Fruit fly (Drosophila melanogaster) whole organism, embryonic: ENCODE measurements around the gene CG32436.

ENCODE experiments used
- Adf1 ChIP-seq: fragments of 200-800 bp; sonication (Bioruptor generic); IDR thresholded peaks from 2 replicates; pipeline ENCODE4 v1.3.6; 2022; ENCODE audit warnings: missing biosample characterization, missing genetic modification characterization
- Aef1 ChIP-seq: fragments of 200-800 bp; sonication (Bioruptor generic); IDR thresholded peaks from 3 replicates; pipeline ENCODE4 v1.3.6; 2022; ENCODE audit warnings: missing biosample characterization, missing genetic modification characterization
- Antp ChIP-seq: fragments of 200-800 bp; sonication (Bioruptor generic); optimal IDR thresholded peaks from 3 replicates; lab custom pipeline; 2016; ENCODE audit warnings: missing biosample characterization, missing genetic modification characterization
- Atf6 ChIP-seq: fragments of 200-800 bp; sonication (Bioruptor generic); IDR thresholded peaks from 2 replicates; pipeline ENCODE4 v1.3.6; 2022; ENCODE audit warnings: missing biosample characterization, missing genetic modification characterization
- CG10147 ChIP-seq: fragments of 200-800 bp; sonication (Bioruptor generic); optimal IDR thresholded peaks from 2 replicates; lab custom pipeline; 2019; ENCODE audit warnings: missing biosample characterization, mild to moderate bottlenecking, missing genetic modification characterization, moderate library complexity
- CG10321 ChIP-seq: fragments of 200-800 bp; sonication (Bioruptor generic); IDR thresholded peaks from 2 replicates; pipeline ENCODE4 v1.3.6; 2022; ENCODE audit warnings: missing biosample characterization, missing genetic modification characterization
- CG10366 ChIP-seq: fragments of 200-800 bp; sonication (Bioruptor generic); IDR thresholded peaks from 2 replicates; pipeline ENCODE4 v1.3.6; 2022; ENCODE audit warnings: missing biosample characterization, missing genetic modification characterization
- CG10979 ChIP-seq: fragments of 200-800 bp; sonication (Bioruptor generic); optimal IDR thresholded peaks from 2 replicates; lab custom pipeline; 2018; ENCODE audit warnings: missing biosample characterization, mild to moderate bottlenecking, missing genetic modification characterization, moderate library complexity
- CG13424 ChIP-seq: fragments of 200-800 bp; sonication (Bioruptor generic); optimal IDR thresholded peaks from 2 replicates; lab custom pipeline; 2019; ENCODE audit warnings: missing biosample characterization, mild to moderate bottlenecking, missing genetic modification characterization, moderate library complexity
- CG14050 ChIP-seq: fragments of 200-800 bp; sonication (Bioruptor generic); IDR thresholded peaks from 3 replicates; pipeline ENCODE4 v1.3.6; 2022; ENCODE audit warnings: missing biosample characterization, missing genetic modification characterization
- CG18476 ChIP-seq: fragments of 200-800 bp; sonication (Bioruptor generic); optimal IDR thresholded peaks from 2 replicates; lab custom pipeline; 2016; ENCODE audit warnings: missing biosample characterization, mild to moderate bottlenecking, missing genetic modification characterization
- CG18619 ChIP-seq: fragments of 200-800 bp; sonication (Bioruptor generic); optimal IDR thresholded peaks from 3 replicates; lab custom pipeline; 2017; ENCODE audit warnings: missing biosample characterization, mild to moderate bottlenecking, missing genetic modification characterization
- CG2129 ChIP-seq: fragments of 200-800 bp; sonication (Bioruptor generic); IDR thresholded peaks from 2 replicates; pipeline ENCODE4 v1.3.6; 2022; ENCODE audit warnings: missing biosample characterization, missing genetic modification characterization; ENCODE audit not compliant: partially characterized antibody
- CG2712 ChIP-seq: fragments of 200-800 bp; optimal IDR thresholded peaks from 3 replicates; lab custom pipeline; 2019; ENCODE audit warnings: missing biosample characterization, mild to moderate bottlenecking, missing genetic modification characterization, moderate library complexity
- CG31365 ChIP-seq: fragments of 200-800 bp; sonication (Bioruptor generic); optimal IDR thresholded peaks from 2 replicates; lab custom pipeline; 2018; ENCODE audit warnings: missing biosample characterization, mild to moderate bottlenecking, missing genetic modification characterization
- CG34376 ChIP-seq: fragments of 200-800 bp; sonication (Bioruptor generic); optimal IDR thresholded peaks from 2 replicates; lab custom pipeline; 2018; ENCODE audit warnings: missing biosample characterization, mild to moderate bottlenecking, missing genetic modification characterization
- CG9932 ChIP-seq: fragments of 200-800 bp; sonication (Bioruptor generic); IDR thresholded peaks from 2 replicates; pipeline ENCODE4 v1.3.6; 2022; ENCODE audit warnings: missing biosample characterization, missing genetic modification characterization
- Dip3 ChIP-seq: fragments of 200-800 bp; sonication (Bioruptor generic); optimal IDR thresholded peaks from 3 replicates; lab custom pipeline; 2016; ENCODE audit warnings: missing biosample characterization, missing genetic modification characterization
- Elba2 ChIP-seq: fragments of 200-800 bp; sonication (Bioruptor generic); optimal IDR thresholded peaks from 3 replicates; lab custom pipeline; 2016; ENCODE audit warnings: missing biosample characterization, missing genetic modification characterization
- Ets65A ChIP-seq: fragments of 200-800 bp; sonication (Bioruptor generic); peaks from one replicate; lab custom pipeline; 2016; ENCODE audit warnings: missing biosample characterization, missing genetic modification characterization
- GATAe ChIP-seq: fragments of 200-800 bp; sonication (Bioruptor generic); conservative IDR thresholded peaks from 2 replicates; pipeline ENCODE4 v1.3.6; 2022; ENCODE audit warnings: missing biosample characterization, missing genetic modification characterization
- Gug ChIP-seq: fragments of 200-800 bp; sonication (Bioruptor generic); IDR thresholded peaks from 4 replicates; pipeline ENCODE4 v1.3.6; 2022; ENCODE audit warnings: missing biosample characterization, missing genetic modification characterization
- HLH4C ChIP-seq: fragments of 200-800 bp; sonication (Bioruptor generic); IDR thresholded peaks from 3 replicates; pipeline ENCODE4 v1.3.6; 2022; ENCODE audit warnings: missing biosample characterization, missing genetic modification characterization; ENCODE audit not compliant: partially characterized antibody
- Lpt ChIP-seq: fragments of >200 bp; optimal IDR thresholded peaks from 2 replicates; lab custom pipeline; 2018; ENCODE audit warnings: missing biosample characterization, missing genetic modification characterization
- ara ChIP-seq: fragments of 200-800 bp; sonication (Bioruptor generic); IDR thresholded peaks from 2 replicates; pipeline ENCODE4 v1.3.6; 2022; ENCODE audit warnings: missing biosample characterization, missing genetic modification characterization
- ase ChIP-seq: fragments of 200-800 bp; sonication (Bioruptor generic); IDR thresholded peaks from 3 replicates; pipeline ENCODE4 v1.3.6; 2022; ENCODE audit warnings: missing biosample characterization, missing genetic modification characterization
- btn ChIP-seq: fragments of 200-800 bp; sonication (Bioruptor generic); optimal IDR thresholded peaks from 2 replicates; lab custom pipeline; 2016; ENCODE audit warnings: missing biosample characterization, missing genetic modification characterization
- chinmo ChIP-seq: fragments of 200-800 bp; sonication (Bioruptor generic); IDR thresholded peaks from 4 replicates; pipeline ENCODE4 v1.3.6; 2022; ENCODE audit warnings: missing biosample characterization, missing genetic modification characterization; ENCODE audit not compliant: partially characterized antibody
- chn ChIP-seq: fragments of 200-800 bp; sonication (Bioruptor generic); optimal IDR thresholded peaks from 2 replicates; lab custom pipeline; 2016; ENCODE audit warnings: missing biosample characterization, missing genetic modification characterization
- dimm ChIP-seq: fragments of 200-800 bp; sonication (Bioruptor generic); IDR thresholded peaks from 2 replicates; pipeline ENCODE4 v1.3.6; 2022; ENCODE audit warnings: missing biosample characterization, missing genetic modification characterization
- disco-r ChIP-seq: fragments of 200-800 bp; sonication (Bioruptor generic); optimal IDR thresholded peaks from 2 replicates; lab custom pipeline; 2016; ENCODE audit warnings: missing biosample characterization, missing genetic modification characterization
- dmrt99B ChIP-seq: fragments of 200-800 bp; sonication (Bioruptor generic); optimal IDR thresholded peaks from 2 replicates; lab custom pipeline; 2018; ENCODE audit warnings: missing biosample characterization, mild to moderate bottlenecking, missing genetic modification characterization, moderate library complexity
- dysf ChIP-seq: fragments of 200-800 bp; sonication (Bioruptor generic); IDR thresholded peaks from 3 replicates; pipeline ENCODE4 v1.3.6; 2022; ENCODE audit warnings: missing biosample characterization, missing genetic modification characterization
- eve ChIP-seq, 2 experiments: fragments of >200 bp; optimal IDR thresholded peaks; 2 replicates each; lab custom pipeline; 2017; ENCODE audit warnings: missing biosample characterization in 2 of 2, missing genetic modification characterization in 2 of 2
- hbn ChIP-seq: fragments of 200-800 bp; sonication (Bioruptor generic); IDR thresholded peaks from 2 replicates; pipeline ENCODE4 v1.3.6; 2022; ENCODE audit warnings: missing biosample characterization, missing genetic modification characterization; ENCODE audit not compliant: partially characterized antibody
- ind ChIP-seq: fragments of 200-800 bp; sonication (Bioruptor generic); optimal IDR thresholded peaks from 3 replicates; lab custom pipeline; 2016; ENCODE audit warnings: missing biosample characterization, missing genetic modification characterization
- kni ChIP-seq: fragments of 200-800 bp; sonication (Bioruptor generic); optimal IDR thresholded peaks from 3 replicates; lab custom pipeline; 2017; ENCODE audit warnings: mild to moderate bottlenecking, missing biosample characterization, missing genetic modification reagents, missing genetic modification characterization
- lab ChIP-seq: fragments of 200-800 bp; sonication (Bioruptor generic); optimal IDR thresholded peaks from 3 replicates; lab custom pipeline; 2017; ENCODE audit warnings: missing biosample characterization, missing genetic modification characterization, mild to moderate bottlenecking, moderate library complexity, missing genetic modification reagents
- maf-S ChIP-seq: fragments of 200-800 bp; sonication (Bioruptor generic); optimal IDR thresholded peaks from 2 replicates; lab custom pipeline; 2016; ENCODE audit warnings: missing biosample characterization, missing genetic modification characterization
- org-1 ChIP-seq: fragments of 200-800 bp; sonication (Bioruptor generic); optimal IDR thresholded peaks from 2 replicates; lab custom pipeline; 2017; ENCODE audit warnings: missing biosample characterization, missing genetic modification characterization
- unc-4 ChIP-seq: fragments of 200-800 bp; sonication (Bioruptor generic); IDR thresholded peaks from 2 replicates; pipeline ENCODE4 v1.3.6; 2022; ENCODE audit warnings: missing biosample characterization, missing genetic modification characterization; ENCODE audit not compliant: partially characterized antibody
- zen ChIP-seq: fragments of 200-800 bp; sonication (Bioruptor generic); optimal IDR thresholded peaks from 3 replicates; lab custom pipeline; 2018; ENCODE audit warnings: missing biosample characterization, mild to moderate bottlenecking, missing genetic modification characterization, moderate library complexity
- zfh1 ChIP-seq: fragments of 200-800 bp; sonication (Bioruptor generic); IDR thresholded peaks from 3 replicates; pipeline ENCODE4 v1.3.6; 2022; ENCODE audit warnings: missing biosample characterization, missing genetic modification characterization

Gene CG32436

dm6 chr3L:21400206-21400605 is 56.4 kb downstream of the CG32436 start (continued):
- no peak for TF ChIP-seq ase (GFP tag; lab: Robert Waterston, UW)
- 0 out of 4 replicates have a peak, but pooled peaks have one; percentile 47 for TF ChIP-seq chinmo (GFP tag; lab: Robert Waterston, UW)
- no peak for TF ChIP-seq unc-4 (GFP tag; lab: Robert Waterston, UW)
- 0 out of 2 replicates have a peak, but pooled peaks have one; percentile 10 for TF ChIP-seq Atf6 (GFP tag; lab: Robert Waterston, UW)
- TF ChIP-seq CG10366 (GFP tag; lab: Robert Waterston, UW), result no peak
- TF ChIP-seq zfh1 (GFP tag; lab: Robert Waterston, UW), result no peak
- peak; percentile 31; the same call in 1 of the 2 replicates for TF ChIP-seq CG9932
- no peak for TF ChIP-seq ind
- TF ChIP-seq CG2712 (tag; lab: Kevin White, UChicago), result no peak
- no peak for TF ChIP-seq CG2129 (GFP tag; lab: Robert Waterston, UW)
- no peak for TF ChIP-seq org-1 (GFP tag; lab: Kevin White, UChicago)
- no peak for TF ChIP-seq zen
- TF ChIP-seq CG14050 (GFP tag; lab: Robert Waterston, UW), result no peak
- TF ChIP-seq CG18476, result no peak
- TF ChIP-seq CG34376, result no peak
- TF ChIP-seq CG10321 (GFP tag; lab: Robert Waterston, UW), result no peak
- TF ChIP-seq dysf, result no peak
- TF ChIP-seq maf-S (GFP tag; lab: Kevin White, UChicago), result no peak
- TF ChIP-seq CG31365, result no peak
- no peak for TF ChIP-seq Aef1 (GFP tag; lab: Robert Waterston, UW)
- no peak for TF ChIP-seq btn
- TF ChIP-seq Lpt (GFP tag; lab: Kevin White, UChicago), result no peak
- no peak for TF ChIP-seq HLH4C
- peak; percentile 56 for TF ChIP-seq GATAe
- TF ChIP-seq dimm, result no peak
- no peak for TF ChIP-seq ara
- no peak for TF ChIP-seq CG10147 (GFP tag; lab: Kevin White, UChicago)
- no peak for TF ChIP-seq chn (GFP tag; lab: Kevin White, UChicago)
- TF ChIP-seq Antp, result no peak
- no peak for TF ChIP-seq CG10979 (tag; lab: Kevin White, UChicago)

dm6 chr3L:21402552-21402951 is 58.7 kb downstream of the CG32436 start:
- TF ChIP-seq CG18619 (no peak), Dip3 (GFP tag; lab: Kevin White, UChicago) (no peak), Ets65A (GFP tag; lab: Kevin White, UChicago) (peak; percentile 90), hbn (GFP tag; lab: Robert Waterston, UW) (no peak), lab (GFP tag; lab: Kevin White, UChicago) (no peak), disco-r (GFP tag; lab: Kevin White, UChicago) (no peak), dmrt99B (no peak), Adf1 (GFP tag; lab: Robert Waterston, UW) (no peak), eve (GFP tag; optimal IDR thresholded peaks at IDR 0.05; lab: Kevin White, UChicago) (peak in 1 of 2 experiments; percentile 47), CG13424 (no peak), kni (GFP tag; lab: Kevin White, UChicago) (no peak), Elba2 (GFP tag; lab: Kevin White, UChicago) (no peak), Gug (GFP tag; lab: Robert Waterston, UW) (no peak)
